Worm (Caenorhabditis elegans) whole organism, L4 larva: ENCODE results near the gene F36H1.12.

Experiments used
- T20F7.1 ChIP-seq: fragments of 200-800 bp; sonication (Bioruptor generic); optimal IDR thresholded peaks from 2 replicates; lab custom pipeline; 2018; ENCODE audit warnings: mild to moderate bottlenecking, missing genetic modification characterization, missing compliant biosample characterization
- aha-1 ChIP-seq: fragments of 150-350 bp; peaks from one replicate; lab custom pipeline; 2014; ENCODE audit warnings: missing biosample characterization, missing genetic modification characterization
- aly-2 ChIP-seq: sonication (generic microtip); optimal IDR thresholded peaks from 2 replicates; lab custom pipeline; 2018; ENCODE audit warnings: missing biosample characterization, missing genetic modification characterization
- ctbp-1 ChIP-seq: fragments of 200-800 bp; sonication (Bioruptor generic); IDR thresholded peaks from 2 replicates; pipeline ENCODE4 v1.3.6; 2022; ENCODE audit warnings: missing genetic modification reagents, missing genetic modification characterization, missing compliant biosample characterization
- hlh-11 ChIP-seq: fragments of 200-800 bp; sonication (Bioruptor generic); optimal IDR thresholded peaks from 2 replicates; lab custom pipeline; 2018; ENCODE audit warnings: mild to moderate bottlenecking, missing genetic modification characterization, missing compliant biosample characterization
- hlh-30 ChIP-seq: sonication (generic microtip); optimal IDR thresholded peaks from 2 replicates; lab custom pipeline; 2017; ENCODE audit warnings: antibody characterized with exemption, mild to moderate bottlenecking, missing genetic modification characterization, missing compliant biosample characterization; ENCODE audit not compliant: insufficient read depth
- lir-3 ChIP-seq: sonication (generic microtip); optimal IDR thresholded peaks from 2 replicates; lab custom pipeline; 2016; ENCODE audit warnings: mild to moderate bottlenecking, missing genetic modification characterization, missing compliant biosample characterization
- nhr-237 ChIP-seq: sonication (generic microtip); optimal IDR thresholded peaks from 2 replicates; lab custom pipeline; 2017; ENCODE audit warnings: missing biosample characterization, missing genetic modification characterization
- set-16 ChIP-seq: fragments of 200-800 bp; sonication (Bioruptor generic); IDR thresholded peaks from 2 replicates; pipeline ENCODE4 v1.3.6; 2022; ENCODE audit warnings: missing genetic modification reagents, missing genetic modification characterization, missing compliant biosample characterization
- unc-130 ChIP-seq: sonication (generic microtip); optimal IDR thresholded peaks from 2 replicates; lab custom pipeline; 2016; ENCODE audit warnings: missing genetic modification reagents, missing genetic modification characterization, missing compliant biosample characterization
- unc-39 ChIP-seq: sonication (generic microtip); optimal IDR thresholded peaks from 2 replicates; lab custom pipeline; 2017; ENCODE audit warnings: missing biosample characterization, missing genetic modification characterization
- unc-62 ChIP-seq, 3 experiments: fragments of 150-350 bp in 1 of 3; sonication (generic microtip); optimal IDR thresholded peaks in 2 of 3; peaks in 1 of 3; 1 replicate in 1 of 3; 2 replicates in 2 of 3; lab custom pipeline; 2014 to 2017; ENCODE audit warnings: missing biosample characterization in 3 of 3, missing genetic modification characterization in 3 of 3, missing genetic modification reagents in 3 of 3, missing genotype in 1 of 3
- zag-1 ChIP-seq: fragments of 150-350 bp; optimal IDR thresholded peaks from 2 replicates; lab custom pipeline; 2014; ENCODE audit warnings: missing biosample characterization, missing genetic modification characterization
- zip-2 ChIP-seq: fragments of 150-350 bp; optimal IDR thresholded peaks from 2 replicates; lab custom pipeline; 2014; ENCODE audit warnings: missing biosample characterization, missing genetic modification characterization

DNA sequence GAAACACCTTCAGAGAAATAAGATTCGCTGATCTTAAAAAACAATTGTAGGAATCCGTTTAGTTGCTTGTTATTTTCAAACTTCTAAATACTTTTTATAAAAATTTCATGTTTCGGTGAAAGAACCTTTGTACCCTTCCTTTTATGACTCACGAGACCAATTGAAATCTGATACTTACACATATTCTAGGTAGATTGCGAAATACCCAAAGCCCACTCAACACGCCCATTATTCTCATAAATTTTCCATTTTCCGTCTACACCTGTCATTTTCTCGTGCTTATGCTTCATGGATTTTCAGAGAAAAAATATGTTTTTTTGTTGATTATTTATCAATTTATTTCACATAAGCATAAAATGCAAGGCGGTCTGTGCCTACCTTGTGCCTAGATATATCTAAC is 47.1 kb downstream of the F36H1.12 start:
- TF ChIP-seq unc-39 (tag; lab: Kevin White, UChicago): no peak
- no peak for TF ChIP-seq zag-1 (tag; lab: Kevin White, UChicago)
- TF ChIP-seq lir-3 (tag; lab: Kevin White, UChicago): no peak
- TF ChIP-seq aly-2 (tag; lab: Kevin White, UChicago): no peak
- no peak for TF ChIP-seq nhr-237 (tag; lab: Kevin White, UChicago)
- TF ChIP-seq unc-62 (GFP tag; optimal IDR thresholded peaks at IDR 0.05 in 1 of 2; lab: Kevin White, UChicago): no peak
- no peak for TF ChIP-seq unc-62 (tag; optimal IDR thresholded peaks at IDR 0.05; lab: Kevin White, UChicago)
- no peak for TF ChIP-seq ctbp-1 (GFP tag; lab: Robert Waterston, UW)
- no peak for TF ChIP-seq aha-1 (tag; lab: Kevin White, UChicago)
- TF ChIP-seq T20F7.1: no peak
- TF ChIP-seq zip-2 (tag; lab: Kevin White, UChicago): no peak
- no peak for TF ChIP-seq hlh-30 (tag; lab: Kevin White, UChicago)
- no peak for TF ChIP-seq set-16 (GFP tag; lab: Robert Waterston, UW)
- TF ChIP-seq unc-130: no peak
- no peak for TF ChIP-seq hlh-11 (tag; lab: Kevin White, UChicago)
